Worm (Caenorhabditis elegans): ENCODE measurements around the gene ugt-14.

- no peak for TF ChIP-seq F13C5.2 (tag; optimal IDR thresholded peaks at IDR 0.05)
- no peak for TF ChIP-seq pes-1 (GFP tag; IDR thresholded peaks at IDR 0.05)
- no peak for TF ChIP-seq tra-4 (tag; optimal IDR thresholded peaks at IDR 0.05)
- TF ChIP-seq hmbx-1 (tag; optimal IDR thresholded peaks at IDR 0.05) = no peak
- no peak for TF ChIP-seq B0310.2 (tag; optimal IDR thresholded peaks at IDR 0.05)
- TF ChIP-seq scrt-1 (GFP tag; IDR thresholded peaks at IDR 0.05) = no peak
- no peak for TF ChIP-seq ama-1 (optimal IDR thresholded peaks at IDR 0.05)
- TF ChIP-seq ceh-13 (GFP tag; optimal IDR thresholded peaks at IDR 0.05) = no peak
- TF ChIP-seq aly-1 (tag; optimal IDR thresholded peaks at IDR 0.05) = no peak
- TF ChIP-seq sea-1 (GFP tag; conservative IDR thresholded peaks at IDR 0.05) = no peak
- TF ChIP-seq flt-1 (GFP tag; IDR thresholded peaks at IDR 0.05) = no peak
- no peak for TF ChIP-seq tbx-37 (GFP tag; conservative IDR thresholded peaks at IDR 0.05)
- TF ChIP-seq ceh-36 (tag; optimal IDR thresholded peaks at IDR 0.05) = no peak
Measured at ce11 chrV:4929842-4930241, 23.8 kb downstream of the ugt-14 start, which contains the start of gene str-205.
